Fruit fly (Drosophila melanogaster) whole organism, pupa: ENCODE results near the gene CG17108.
A peak's percentile ranks its signal among the peaks of the same experiment; 100 is the strongest.

ENCODE experiments used
- CG10348 ChIP-seq: fragments of 200-800 bp; sonication (Bioruptor generic); IDR thresholded peaks from 2 replicates; pipeline ENCODE4 v1.3.6; 2022; ENCODE audit warnings: missing biosample characterization, missing genetic modification characterization
- CG12605 ChIP-seq: fragments of 200-800 bp; sonication (Bioruptor generic); IDR thresholded peaks from 2 replicates; pipeline ENCODE4 v1.3.6; 2022; ENCODE audit warnings: missing biosample characterization, missing genetic modification characterization
- CG13204 ChIP-seq: fragments of 200-800 bp; sonication (Bioruptor generic); optimal IDR thresholded peaks from 2 replicates; lab custom pipeline; 2018; ENCODE audit warnings: missing biosample characterization, mild to moderate bottlenecking, missing genetic modification characterization, moderate library complexity
- CG14655 ChIP-seq: fragments of 200-800 bp; sonication (Bioruptor generic); optimal IDR thresholded peaks from 3 replicates; lab custom pipeline; 2017; ENCODE audit warnings: mild to moderate bottlenecking, missing biosample characterization, missing genetic modification reagents, missing genetic modification characterization
- CG15710 ChIP-seq: fragments of 200-800 bp; sonication (Bioruptor generic); optimal IDR thresholded peaks from 2 replicates; lab custom pipeline; 2018; ENCODE audit warnings: missing biosample characterization, mild to moderate bottlenecking, missing genetic modification characterization, moderate library complexity
- CG17806 ChIP-seq: fragments of 200-800 bp; sonication (Bioruptor generic); optimal IDR thresholded peaks from 2 replicates; lab custom pipeline; 2018; ENCODE audit warnings: missing biosample characterization, mild to moderate bottlenecking, missing genetic modification characterization, moderate library complexity
- CG32121 ChIP-seq: fragments of 200-800 bp; sonication (Bioruptor generic); IDR thresholded peaks from 2 replicates; pipeline ENCODE4 v1.3.6; 2022; ENCODE audit warnings: missing biosample characterization, missing genetic modification characterization
- CG34367 ChIP-seq: fragments of 200-800 bp; sonication (Bioruptor generic); optimal IDR thresholded peaks from 2 replicates; lab custom pipeline; 2018; ENCODE audit warnings: missing biosample characterization, mild to moderate bottlenecking, missing genetic modification characterization
- CG4496 ChIP-seq: fragments of 200-800 bp; sonication (Bioruptor generic); IDR thresholded peaks from 3 replicates; pipeline ENCODE4 v1.3.6; 2022; ENCODE audit warnings: missing biosample characterization, missing genetic modification characterization
- CG8159 ChIP-seq: fragments of 200-800 bp; sonication (Bioruptor generic); optimal IDR thresholded peaks from 3 replicates; lab custom pipeline; 2018; ENCODE audit warnings: missing biosample characterization, mild to moderate bottlenecking, missing genetic modification characterization, moderate library complexity
- CG8301 ChIP-seq: fragments of 200-800 bp; sonication (Bioruptor generic); optimal IDR thresholded peaks from 2 replicates; lab custom pipeline; 2018; ENCODE audit warnings: missing biosample characterization, mild to moderate bottlenecking, missing genetic modification characterization
- CG9948 ChIP-seq: fragments of 200-800 bp; sonication (Bioruptor generic); optimal IDR thresholded peaks from 2 replicates; lab custom pipeline; 2018; ENCODE audit warnings: missing biosample characterization, mild to moderate bottlenecking, missing genetic modification characterization, moderate library complexity
- D1 ChIP-seq: fragments of 200-800 bp; sonication (Bioruptor generic); optimal IDR thresholded peaks from 2 replicates; lab custom pipeline; 2018; ENCODE audit warnings: missing biosample characterization, mild to moderate bottlenecking, missing genetic modification characterization, moderate library complexity
- EcR ChIP-seq: fragments of 200-800 bp; sonication (Bioruptor generic); optimal IDR thresholded peaks from 3 replicates; lab custom pipeline; 2019; ENCODE audit warnings: missing biosample characterization, missing genetic modification characterization, mild to moderate bottlenecking, moderate library complexity, missing genetic modification reagents
- Ets98B ChIP-seq: fragments of 200-800 bp; sonication (Bioruptor generic); IDR thresholded peaks from 2 replicates; pipeline ENCODE4 v1.3.6; 2022; ENCODE audit warnings: missing biosample characterization, missing genetic modification characterization
- Pif1A ChIP-seq: fragments of 200-800 bp; sonication (Bioruptor generic); optimal IDR thresholded peaks from 3 replicates; lab custom pipeline; 2016; ENCODE audit warnings: missing biosample characterization, missing genetic modification characterization
- Pif1B ChIP-seq: fragments of 200-800 bp; sonication (Bioruptor generic); optimal IDR thresholded peaks from 3 replicates; lab custom pipeline; 2016; ENCODE audit warnings: missing biosample characterization, missing genetic modification characterization
- Snoo ChIP-seq: fragments of 200-800 bp; sonication (Bioruptor generic); optimal IDR thresholded peaks from 3 replicates; lab custom pipeline; 2017; ENCODE audit warnings: missing biosample characterization, mild to moderate bottlenecking, missing genetic modification characterization, inconsistent platforms
- fd96Ca ChIP-seq: fragments of 200-800 bp; sonication (Bioruptor generic); IDR thresholded peaks from 3 replicates; pipeline ENCODE4 v1.3.6; 2022; ENCODE audit warnings: missing biosample characterization, missing genetic modification characterization
- gl ChIP-seq: fragments of 200-800 bp; sonication (Bioruptor generic); optimal IDR thresholded peaks from 2 replicates; lab custom pipeline; 2018; ENCODE audit warnings: missing biosample characterization, mild to moderate bottlenecking, missing genetic modification characterization
- rn ChIP-seq: fragments of 200-800 bp; sonication (Bioruptor generic); IDR thresholded peaks from 2 replicates; pipeline ENCODE4 v1.3.6; 2022; ENCODE audit warnings: missing biosample characterization, missing genetic modification characterization

CG17108 gene

DNA sequence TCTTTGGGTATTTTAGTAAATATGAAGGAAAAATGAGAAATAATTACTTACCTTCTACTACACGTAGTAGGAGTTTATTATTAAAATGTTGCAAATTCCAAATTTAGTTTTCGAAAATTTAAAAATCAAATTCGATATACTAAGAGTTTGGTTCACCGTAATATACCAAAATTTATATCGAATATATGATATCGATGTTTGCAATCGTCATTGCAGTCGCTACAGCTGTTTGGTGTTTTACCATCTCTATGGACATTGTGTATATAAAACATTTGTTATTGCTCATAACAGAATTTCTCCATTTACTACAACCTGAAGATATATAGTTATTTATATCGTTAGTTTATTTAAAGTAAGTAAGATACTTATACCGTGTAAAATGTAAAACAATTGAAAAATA is 34.8 kb upstream of the CG17108 start, which contains the start of gene CG6443:
Gene CG6443, plus strand, starts transcription at position 228 of the 400 bp plus-strand sequence.
- TF ChIP-seq Ets98B (GFP tag; lab: Robert Waterston, UW): no peak
- no peak for TF ChIP-seq CG12605 (GFP tag; lab: Robert Waterston, UW)
- TF ChIP-seq D1 (tag; lab: Kevin White, UChicago): no peak
- TF ChIP-seq CG15710 (tag; lab: Kevin White, UChicago): no peak

DNA sequence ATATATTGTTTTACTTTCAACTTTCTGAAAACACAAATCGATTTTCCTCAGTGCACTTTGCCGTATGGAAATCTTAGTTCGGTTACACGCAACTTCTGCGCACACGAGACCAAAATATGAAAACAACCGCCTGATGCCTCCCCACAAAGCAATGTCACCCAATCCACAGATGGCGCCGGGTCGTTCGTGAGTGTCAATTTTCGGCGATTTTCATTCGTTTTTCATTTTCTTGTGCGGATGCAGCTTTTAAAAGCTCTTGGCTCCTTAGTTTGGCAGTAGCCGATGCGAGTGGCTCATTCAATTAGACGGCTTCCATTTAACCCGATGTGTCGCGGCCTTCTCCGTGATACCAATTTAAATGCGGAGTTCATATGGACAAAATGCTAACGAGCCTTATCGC is 30.0 kb upstream of the CG17108 start, which contains the start of gene CG6431:
Gene CG6431, plus strand, starts transcription at position 301 of the 400 bp plus-strand sequence.
- no peak for TF ChIP-seq Snoo
- no peak for TF ChIP-seq Ets98B (GFP tag; lab: Robert Waterston, UW)
- no peak for TF ChIP-seq CG15710 (tag; lab: Kevin White, UChicago)
- no peak for TF ChIP-seq CG12605 (GFP tag; lab: Robert Waterston, UW)
- TF ChIP-seq Pif1B (GFP tag; lab: Kevin White, UChicago): no peak
- no peak for TF ChIP-seq CG9948 (tag; lab: Kevin White, UChicago)
- TF ChIP-seq D1 (tag; lab: Kevin White, UChicago): no peak
- no peak for TF ChIP-seq CG34367 (tag; lab: Kevin White, UChicago)
- TF ChIP-seq CG4496: no peak
- no peak for TF ChIP-seq CG13204 (GFP tag; lab: Kevin White, UChicago)
- TF ChIP-seq CG8159: no peak
- TF ChIP-seq gl (tag; lab: Kevin White, UChicago): no peak
- TF ChIP-seq Pif1A (GFP tag; lab: Kevin White, UChicago): no peak
- TF ChIP-seq CG8301 (tag; lab: Kevin White, UChicago): no peak
- TF ChIP-seq EcR (GFP tag; lab: Kevin White, UChicago): no peak
- TF ChIP-seq rn (GFP tag; lab: Robert Waterston, UW): no peak
- TF ChIP-seq fd96Ca (GFP tag; lab: Robert Waterston, UW): no peak
- TF ChIP-seq CG10348: no peak
- no peak for TF ChIP-seq CG17806 (tag; lab: Kevin White, UChicago)
- no peak for TF ChIP-seq CG14655

DNA sequence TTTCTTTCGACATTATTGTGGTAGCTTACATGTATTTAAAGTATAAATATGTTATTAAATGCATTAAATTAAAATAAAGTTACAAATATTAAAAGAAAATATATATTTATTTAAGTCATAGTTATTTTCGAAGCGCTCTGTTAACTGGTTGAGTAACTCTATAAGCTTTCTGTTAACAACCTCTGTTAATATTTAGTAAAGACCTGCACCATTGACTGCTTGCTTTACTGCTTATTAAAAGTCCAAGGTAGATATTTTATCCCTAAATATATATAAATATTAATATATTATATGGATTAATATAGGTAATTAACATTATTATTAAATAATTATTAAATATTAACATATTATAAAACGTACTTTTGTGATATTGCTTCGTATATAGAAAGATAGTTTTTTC is 27.6 kb upstream of the CG17108 start:
- TF ChIP-seq CG10348 (no peak), CG9948 (tag; lab: Kevin White, UChicago) (no peak), D1 (tag; lab: Kevin White, UChicago) (peak; percentile 56), EcR (GFP tag; lab: Kevin White, UChicago) (no peak)

DNA sequence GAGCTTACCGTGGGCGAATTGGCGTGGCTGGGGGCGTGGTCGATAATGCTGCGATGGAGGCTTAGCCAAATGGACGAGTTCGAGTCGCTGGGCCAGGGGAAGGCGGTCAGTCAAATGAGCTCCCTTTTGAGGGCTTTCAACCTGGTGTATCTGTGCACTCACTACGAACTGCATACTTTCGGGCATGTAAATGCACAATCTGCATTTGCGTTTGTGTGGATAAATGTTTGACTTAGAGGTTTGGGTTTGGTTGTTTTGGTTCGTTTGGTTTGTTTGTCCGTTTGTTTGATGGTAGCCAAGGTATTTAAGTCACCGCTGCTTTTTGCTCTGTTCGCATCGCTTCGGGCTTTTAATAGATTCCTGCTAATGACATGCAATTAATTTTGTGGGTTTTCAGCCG is 17.3 kb upstream of the CG17108 start:
- TF ChIP-seq EcR (GFP tag; lab: Kevin White, UChicago) (no peak), CG17806 (tag; lab: Kevin White, UChicago) (no peak), D1 (tag; lab: Kevin White, UChicago) (no peak), CG8159 (no peak), CG15710 (tag; lab: Kevin White, UChicago) (no peak), Pif1B (GFP tag; lab: Kevin White, UChicago) (no peak), gl (tag; lab: Kevin White, UChicago) (no peak)

DNA sequence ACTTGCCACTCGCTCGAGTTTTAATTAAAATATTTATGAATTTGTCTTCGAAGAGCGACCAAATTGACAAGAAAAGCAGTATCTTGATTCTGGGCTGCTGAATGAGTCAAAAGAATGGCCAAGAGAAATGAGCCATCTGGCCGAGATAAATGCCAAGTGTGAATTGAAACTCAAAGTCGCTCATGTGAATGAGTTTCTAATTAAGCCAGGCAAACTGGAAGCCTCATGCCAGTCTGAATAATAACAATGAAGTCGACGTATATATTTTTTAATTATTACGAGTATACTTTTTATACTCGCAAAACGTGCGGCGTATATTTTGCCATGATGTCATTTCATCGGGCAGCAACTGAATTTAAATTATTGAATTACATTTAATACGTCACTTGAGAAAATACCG is 15.4 kb upstream of the CG17108 start, which contains the start of gene Lip2:
Gene Lip2, minus strand, starts transcription at position 101 of the 400 bp plus-strand sequence.
- TF ChIP-seq CG8159 (no peak), CG14655 (no peak), CG32121 (GFP tag; lab: Robert Waterston, UW) (no peak), CG34367 (tag; lab: Kevin White, UChicago) (no peak), CG15710 (tag; lab: Kevin White, UChicago) (no peak), Snoo (no peak), EcR (GFP tag; lab: Kevin White, UChicago) (no peak)

DNA sequence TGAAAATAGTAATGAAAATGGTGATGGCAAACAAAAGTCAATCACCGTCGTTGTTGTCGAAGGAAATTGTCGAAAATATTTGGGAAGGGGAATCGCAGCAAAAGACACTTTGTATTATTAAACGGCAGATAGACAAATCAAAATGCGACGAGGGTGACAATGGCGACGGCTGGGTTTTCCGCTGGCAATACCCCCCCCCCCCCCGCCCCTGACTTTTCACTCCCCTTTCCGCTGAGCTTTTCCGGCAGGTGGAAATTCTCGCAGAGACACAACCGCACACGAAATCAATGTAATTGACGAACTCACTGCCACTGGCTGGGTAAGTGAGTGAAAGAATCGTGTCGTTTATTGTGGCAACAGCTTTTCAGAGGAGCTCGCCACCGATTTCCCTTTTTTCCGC is 14.2 kb upstream of the CG17108 start:
- TF ChIP-seq CG14655: no peak
- TF ChIP-seq CG15710 (tag; lab: Kevin White, UChicago): no peak
- no peak for TF ChIP-seq CG4496
- TF ChIP-seq Snoo: no peak
- no peak for TF ChIP-seq CG12605 (GFP tag; lab: Robert Waterston, UW)
- TF ChIP-seq EcR (GFP tag; lab: Kevin White, UChicago): no peak
- no peak for TF ChIP-seq CG17806 (tag; lab: Kevin White, UChicago)
- TF ChIP-seq fd96Ca (GFP tag; lab: Robert Waterston, UW): no peak
- no peak for TF ChIP-seq gl (tag; lab: Kevin White, UChicago)
- no peak for TF ChIP-seq Pif1B (GFP tag; lab: Kevin White, UChicago)
- no peak for TF ChIP-seq CG8301 (tag; lab: Kevin White, UChicago)
- TF ChIP-seq CG10348: no peak
- no peak for TF ChIP-seq D1 (tag; lab: Kevin White, UChicago)

DNA sequence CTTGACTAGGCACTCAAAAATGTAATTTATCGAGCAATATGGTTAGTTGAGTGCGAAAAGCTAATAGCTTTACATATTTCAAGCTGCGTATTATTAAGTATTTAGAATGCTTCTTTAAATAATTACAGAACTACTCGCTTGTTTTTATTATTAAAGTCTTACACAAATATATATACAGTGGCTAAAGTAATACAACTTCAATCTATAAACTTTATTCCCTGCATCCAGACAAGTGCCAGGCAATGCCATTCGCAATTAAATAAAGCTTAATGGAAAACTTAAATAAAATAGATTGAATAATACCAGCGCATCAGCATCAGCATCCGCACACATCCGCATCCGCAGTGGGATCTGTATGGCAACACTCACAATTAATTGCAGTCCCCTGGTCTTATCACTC is 12.4 kb upstream of the CG17108 start:
- TF ChIP-seq CG8159 (no peak), CG32121 (GFP tag; lab: Robert Waterston, UW) (no peak)
